Fruit fly (Drosophila melanogaster): ENCODE measurements around the gene Sfp84E.

Gene Sfp84E

DNA sequence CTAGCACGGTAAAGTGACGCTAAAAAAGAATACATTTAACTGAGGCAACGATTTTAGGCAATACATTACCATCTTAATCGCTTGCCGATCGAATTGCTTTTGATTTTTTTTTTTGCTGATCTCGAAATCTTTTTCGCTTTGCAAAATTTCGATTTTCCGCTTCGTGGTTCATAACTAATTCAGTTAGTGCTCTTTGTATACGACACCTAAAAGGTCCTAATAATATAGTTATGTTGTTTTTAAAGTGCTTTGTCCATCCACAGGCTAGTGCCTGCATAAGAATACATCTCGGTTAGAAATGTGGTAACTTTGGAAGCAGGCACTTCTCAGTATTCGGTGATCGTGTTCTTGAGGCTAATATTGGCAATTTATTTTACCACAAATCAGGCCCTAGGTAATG lies at the start of gene Sfp84E:
TSS of gene Sfp84E (minus strand) at position 101 of the 400 bp plus-strand sequence.
- no peak for TF ChIP-seq noc (tag; optimal IDR thresholded peaks at IDR 0.05)

DNA sequence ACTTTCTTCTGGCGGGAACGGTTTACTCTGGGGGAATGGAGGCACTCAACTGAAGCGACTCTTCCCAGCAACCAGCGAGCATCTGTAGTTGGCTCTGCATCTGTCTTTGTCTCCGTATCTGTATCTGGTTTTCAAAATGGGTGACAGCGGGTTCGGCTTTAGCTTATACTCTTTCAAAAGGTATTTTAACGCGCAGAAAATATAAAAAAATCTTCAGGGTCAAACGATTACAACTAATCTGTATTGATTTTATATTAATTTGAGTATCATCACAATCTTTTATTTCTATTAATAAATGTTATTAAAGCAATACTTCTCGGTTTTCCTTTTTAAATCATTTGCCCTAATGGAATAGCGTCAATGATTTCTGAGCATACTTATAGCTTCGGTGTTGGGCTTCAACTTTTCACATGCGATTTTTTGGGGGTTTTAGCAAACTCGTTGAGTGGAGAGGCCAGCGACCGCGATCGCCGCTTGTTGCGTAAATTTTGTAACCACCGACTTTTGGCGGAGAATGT lies 49.4 kb upstream of the Sfp84E start, which contains the start of gene ImpE3:
TSS of gene ImpE3 (minus strand) at position 51 of the 518 bp plus-strand sequence.
- peak; percentile 23 for TF ChIP-seq noc (tag; optimal IDR thresholded peaks at IDR 0.05)

DNA sequence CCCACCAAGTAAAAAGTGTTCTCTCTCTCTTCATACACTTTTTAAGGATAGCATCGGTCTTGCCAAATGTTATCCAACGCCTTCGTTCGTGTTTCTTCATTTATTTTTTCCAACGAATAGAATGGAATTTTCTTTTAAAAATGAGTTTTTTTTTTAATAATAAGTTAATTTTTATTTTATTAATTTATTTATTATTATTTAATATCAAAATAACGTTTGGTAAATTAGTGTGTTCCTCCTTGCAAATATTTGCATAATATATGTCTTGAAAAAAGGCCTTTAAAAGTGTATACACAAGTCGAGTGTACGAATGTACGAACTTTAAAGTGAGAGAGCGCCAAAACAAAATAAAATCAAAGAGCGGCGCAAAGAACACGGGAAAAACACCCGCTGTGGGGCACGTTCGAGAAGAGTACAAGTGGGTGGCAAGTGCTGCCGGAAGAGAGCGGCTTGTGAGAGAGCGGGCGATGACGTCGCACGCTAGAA lies 47.1 kb upstream of the Sfp84E start:
- TF ChIP-seq noc (tag; optimal IDR thresholded peaks at IDR 0.05): peak; percentile 69

dm6 chr3R:8026515-8026914 lies 46.4 kb upstream of the Sfp84E start:
- TF ChIP-seq noc (tag; optimal IDR thresholded peaks at IDR 0.05): no peak

DNA sequence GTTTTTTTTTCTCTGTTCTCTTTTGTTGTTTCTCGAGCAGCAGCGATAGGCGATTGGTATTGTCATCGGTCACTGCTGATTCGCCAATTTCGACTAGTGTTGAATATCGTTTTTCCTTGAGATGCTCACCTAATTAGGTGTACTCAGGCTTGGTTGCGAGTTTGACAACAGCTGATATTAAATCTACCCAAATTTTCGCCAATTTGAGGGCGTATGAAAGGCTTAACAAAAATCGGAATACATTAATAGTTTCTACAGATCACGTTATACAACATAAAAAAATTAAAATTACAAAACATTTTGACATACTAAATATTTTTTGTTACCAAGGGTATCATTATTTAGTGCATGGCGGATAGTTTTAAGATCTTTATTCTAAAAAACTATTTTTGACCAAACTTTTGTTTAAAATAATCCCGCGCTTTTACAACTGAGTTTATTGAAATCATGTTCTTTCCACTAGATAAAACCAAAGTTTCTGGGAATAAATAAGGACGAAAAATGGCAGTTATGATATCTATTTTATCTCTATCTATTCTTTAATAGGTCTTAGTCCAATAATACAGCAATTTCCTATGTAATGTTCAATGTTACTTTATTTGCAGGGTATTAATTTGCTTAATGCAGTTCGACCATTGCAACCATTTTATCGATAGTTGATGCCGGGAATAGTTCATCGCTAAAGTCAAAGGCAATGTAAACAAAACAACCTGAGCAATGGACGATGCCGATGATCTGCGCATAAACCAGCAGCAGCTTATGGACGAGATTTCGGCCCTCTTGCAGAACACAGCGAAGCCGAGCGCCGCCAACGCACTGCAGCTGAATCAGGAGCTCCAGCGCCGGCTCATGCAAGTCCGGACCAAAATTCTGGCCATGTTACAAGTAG lies 33.2 kb upstream of the Sfp84E start, which contains the start of the genes CG10435 and Pbp95:
TSS of gene CG10435 (minus strand) at position 81 of the 889 bp plus-strand sequence.
TSS of gene Pbp95 (plus strand) at position 671 of the 889 bp plus-strand sequence.
- no peak for TF ChIP-seq noc (tag; optimal IDR thresholded peaks at IDR 0.05)

dm6 chr3R:8009080-8009620 lies 29.0 kb upstream of the Sfp84E start, which contains the start of the genes CG11052 and CG3223:
CG11052 (minus strand) TSS chr3R:8009297.
CG3223 (plus strand) TSS chr3R:8009400.
- no peak for TF ChIP-seq noc (tag; optimal IDR thresholded peaks at IDR 0.05)

DNA sequence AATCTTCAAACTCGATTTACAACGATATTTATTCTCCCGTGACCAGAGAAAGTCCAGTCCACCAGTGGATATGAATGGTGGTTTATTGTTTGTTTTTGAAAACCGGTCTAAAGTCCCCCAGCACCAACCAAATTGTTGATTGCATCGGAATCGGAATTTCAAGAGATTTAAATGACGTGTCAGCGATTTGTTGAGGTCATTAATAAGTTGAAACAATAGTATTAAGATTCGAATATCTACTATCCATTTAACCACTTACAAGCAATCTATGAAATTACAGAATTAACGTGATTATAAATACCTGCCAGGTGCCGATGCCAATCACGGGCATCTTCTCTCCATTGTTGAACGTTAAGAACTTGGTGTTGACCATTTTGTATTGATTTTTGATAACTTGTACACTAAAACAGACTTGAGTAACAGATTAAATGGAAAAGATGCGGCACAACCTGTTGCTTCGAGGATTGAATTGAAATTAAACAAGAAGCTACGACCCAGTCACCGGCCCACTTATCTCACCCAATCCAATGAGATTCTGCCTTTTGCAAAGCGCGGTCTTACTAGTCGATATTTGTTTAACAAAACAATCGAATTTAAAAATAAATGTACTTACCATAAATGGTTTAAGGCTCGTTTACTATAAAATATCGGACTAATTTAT lies 27.6 kb upstream of the Sfp84E start, which contains the start of gene CG2767:
TSS of gene CG2767 (minus strand) at position 516 of the 661 bp plus-strand sequence.
- no peak for TF ChIP-seq noc (tag; optimal IDR thresholded peaks at IDR 0.05)

dm6 chr3R:8001074-8001669 lies 21.1 kb upstream of the Sfp84E start, which contains the start of the genes Kmn2 and CG2698:
Kmn2 (minus strand) TSS chr3R:8001309.
CG2698 (plus strand) TSS chr3R:8001562.
- TF ChIP-seq noc (tag; optimal IDR thresholded peaks at IDR 0.05): peak; percentile 96

DNA sequence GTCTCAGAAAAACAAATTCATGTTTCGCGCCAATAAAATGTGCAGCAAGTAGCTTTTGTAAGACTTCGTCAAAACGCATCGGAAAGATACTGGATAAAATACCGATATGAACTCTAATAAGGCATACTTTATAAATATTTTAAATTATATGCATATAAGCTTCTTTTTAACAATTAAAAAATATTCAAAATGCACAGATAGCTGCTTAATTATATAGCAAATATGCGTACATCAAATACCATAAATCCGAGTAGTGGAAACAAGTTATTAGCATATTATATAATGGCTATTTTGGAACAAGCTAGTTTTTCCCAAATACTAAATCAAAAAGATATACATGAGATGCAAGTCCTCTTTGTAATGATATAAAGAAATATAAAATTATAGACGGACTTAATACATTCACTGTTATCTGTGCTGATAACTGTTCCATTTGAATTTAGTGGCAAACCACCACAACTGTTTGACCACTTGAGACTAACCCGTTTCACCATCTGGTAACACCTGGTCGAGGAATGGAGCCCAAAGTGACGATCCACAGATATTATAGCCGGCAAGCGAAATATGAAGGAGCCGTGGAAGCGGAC lies 19.5 kb upstream of the Sfp84E start, which contains the start of gene PIG-H:
TSS of gene PIG-H (plus strand) at position 303 of the 587 bp plus-strand sequence.
- no peak for TF ChIP-seq noc (tag; optimal IDR thresholded peaks at IDR 0.05)

DNA sequence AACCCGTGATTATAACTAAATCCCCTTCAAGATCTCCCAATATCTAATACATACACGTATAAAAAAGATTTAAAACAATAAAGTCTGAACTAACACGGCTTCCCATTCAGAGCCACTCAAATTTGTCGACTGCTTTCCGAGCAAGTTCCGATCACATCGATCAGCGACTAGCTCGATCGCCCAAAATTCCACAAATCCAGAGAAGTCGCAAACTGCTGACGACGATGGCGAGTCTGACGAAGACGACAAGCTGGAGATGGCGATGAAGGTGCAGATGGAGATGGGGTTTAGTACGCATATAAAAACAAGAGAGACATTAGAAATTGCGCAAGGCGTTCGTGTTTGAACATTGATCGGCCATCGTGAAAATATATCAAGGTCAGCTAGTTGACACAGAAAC lies 18.7 kb upstream of the Sfp84E start:
- no peak for TF ChIP-seq noc (tag; optimal IDR thresholded peaks at IDR 0.05)

DNA sequence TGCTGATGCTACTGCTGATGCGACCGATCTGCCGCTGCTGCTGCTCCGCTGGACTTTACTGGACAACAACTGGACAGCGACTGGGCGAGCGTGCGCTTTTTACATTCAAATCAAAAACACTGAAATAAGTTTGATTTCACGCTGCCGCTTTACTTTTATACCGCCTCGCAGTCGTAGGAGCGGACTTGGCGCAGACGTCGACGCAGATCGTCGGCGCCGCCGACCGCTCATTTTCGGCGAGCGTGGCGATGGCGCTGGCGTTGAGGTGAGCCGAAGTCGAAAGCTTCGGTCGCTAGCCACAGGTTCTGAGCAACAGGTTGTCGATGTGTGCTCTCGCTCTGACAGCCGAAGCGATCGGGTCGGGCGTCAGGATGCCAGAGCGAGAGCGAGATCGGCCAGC lies 15.6 kb upstream of the Sfp84E start, which contains the start of gene Elovl7:
TSS of gene Elovl7 (minus strand) at position 131 of the 400 bp plus-strand sequence.
- TF ChIP-seq noc (tag; optimal IDR thresholded peaks at IDR 0.05): no peak

- no peak for TF ChIP-seq noc (tag; optimal IDR thresholded peaks at IDR 0.05)
Measured at dm6 chr3R:7994629-7995028, 14.5 kb upstream of the Sfp84E start.

dm6 chr3R:7993506-7993905 lies 13.4 kb upstream of the Sfp84E start:
- no peak for TF ChIP-seq noc (tag; optimal IDR thresholded peaks at IDR 0.05)

dm6 chr3R:7992100-7992499 lies 12.0 kb upstream of the Sfp84E start:
- TF ChIP-seq noc (tag; optimal IDR thresholded peaks at IDR 0.05): no peak

DNA sequence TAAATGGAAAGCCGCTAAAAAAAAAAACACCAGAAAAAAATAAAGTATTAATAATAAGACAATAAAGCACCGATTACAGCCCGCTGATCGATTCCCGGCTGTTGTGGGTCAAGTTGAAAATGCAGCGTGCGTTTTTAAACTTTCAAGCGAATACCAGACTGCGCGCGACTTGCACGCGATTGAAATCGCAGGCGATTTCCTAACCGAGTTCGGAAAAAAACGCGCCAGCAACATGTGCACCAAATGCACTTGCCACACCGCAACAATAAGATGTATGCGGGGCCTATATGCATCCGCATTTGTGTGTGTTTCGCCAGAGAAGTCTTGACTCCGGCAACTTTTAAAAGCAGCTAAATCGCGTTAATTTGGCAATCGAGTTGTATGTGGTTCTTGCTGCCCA lies 11.3 kb upstream of the Sfp84E start:
- TF ChIP-seq noc (tag; optimal IDR thresholded peaks at IDR 0.05): no peak

Measured in whole organism, larva.